Worm (Caenorhabditis elegans): ENCODE results near the gene spp-16.

DNA sequence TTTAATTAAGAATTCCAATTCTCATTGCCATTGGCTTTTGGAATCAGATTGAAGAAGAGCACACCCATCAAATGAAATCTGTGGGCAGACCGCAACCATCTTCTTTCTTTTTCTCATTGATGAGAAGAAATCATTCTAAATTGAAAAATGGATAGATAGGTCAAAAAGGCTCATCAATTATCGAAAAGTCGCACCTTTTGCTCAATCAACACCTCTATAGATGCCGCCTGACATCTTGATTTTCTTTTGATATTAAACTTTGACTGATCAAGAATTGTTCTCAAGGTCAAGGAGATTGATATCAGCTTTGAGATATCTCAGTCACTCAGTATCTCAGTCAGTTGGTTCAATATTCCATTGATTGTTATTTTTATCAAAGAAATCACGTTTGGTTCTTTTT, 8.9 kb upstream of the spp-16 start:
- TF ChIP-seq ama-1 (optimal IDR thresholded peaks at IDR 0.05): no peak
- no peak for TF ChIP-seq ahr-1 (tag; optimal IDR thresholded peaks at IDR 0.05)
- no peak for TF ChIP-seq fkh-10 (GFP tag; optimal IDR thresholded peaks at IDR 0.05)
- TF ChIP-seq hlh-30 (tag; optimal IDR thresholded peaks at IDR 0.05; ENCODE audit: insufficient read depth): no peak
- no peak for TF ChIP-seq elt-2 (tag; optimal IDR thresholded peaks at IDR 0.05)
- TF ChIP-seq nfya-1 (tag; optimal IDR thresholded peaks at IDR 0.05): no peak
- no peak for TF ChIP-seq ceh-45 (GFP tag; IDR thresholded peaks at IDR 0.05)
- TF ChIP-seq pha-4 (tag; optimal IDR thresholded peaks at IDR 0.05): no peak
- TF ChIP-seq ceh-48 (tag; optimal IDR thresholded peaks at IDR 0.05): no peak
- TF ChIP-seq ceh-31 (tag; optimal IDR thresholded peaks at IDR 0.05): no peak
- TF ChIP-seq ceh-24 (tag; optimal IDR thresholded peaks at IDR 0.05): no peak
- TF ChIP-seq ceh-19 (GFP tag; optimal IDR thresholded peaks at IDR 0.05): no peak
- no peak for TF ChIP-seq pax-1 (tag; optimal IDR thresholded peaks at IDR 0.05)

Data from whole organism, late embryonic.